Worm (Caenorhabditis elegans) whole organism, L3 larva: ENCODE data around the gene unc-8.

Source experiments
- ama-1 ChIP-seq: fragments of 150-350 bp; optimal IDR thresholded peaks from 2 replicates; lab custom pipeline; 2018
- lin-15B ChIP-seq: fragments of 150-350 bp; optimal IDR thresholded peaks from 2 replicates; lab custom pipeline; 2014; ENCODE audit warnings: missing biosample characterization, missing genetic modification characterization

ce11 chrIV:7188528-7189422 lies 8.2 kb upstream of the unc-8 start, which contains the start of gene srlf-7:
- TF ChIP-seq ama-1 = no peak
- no peak for TF ChIP-seq lin-15B (tag; lab: Kevin White, UChicago)
